Fruit fly (Drosophila melanogaster): Measurements from ENCODE around the gene ear.
A peak's percentile ranks its signal among the peaks of the same experiment; 100 is the strongest.

Gene ear

DNA sequence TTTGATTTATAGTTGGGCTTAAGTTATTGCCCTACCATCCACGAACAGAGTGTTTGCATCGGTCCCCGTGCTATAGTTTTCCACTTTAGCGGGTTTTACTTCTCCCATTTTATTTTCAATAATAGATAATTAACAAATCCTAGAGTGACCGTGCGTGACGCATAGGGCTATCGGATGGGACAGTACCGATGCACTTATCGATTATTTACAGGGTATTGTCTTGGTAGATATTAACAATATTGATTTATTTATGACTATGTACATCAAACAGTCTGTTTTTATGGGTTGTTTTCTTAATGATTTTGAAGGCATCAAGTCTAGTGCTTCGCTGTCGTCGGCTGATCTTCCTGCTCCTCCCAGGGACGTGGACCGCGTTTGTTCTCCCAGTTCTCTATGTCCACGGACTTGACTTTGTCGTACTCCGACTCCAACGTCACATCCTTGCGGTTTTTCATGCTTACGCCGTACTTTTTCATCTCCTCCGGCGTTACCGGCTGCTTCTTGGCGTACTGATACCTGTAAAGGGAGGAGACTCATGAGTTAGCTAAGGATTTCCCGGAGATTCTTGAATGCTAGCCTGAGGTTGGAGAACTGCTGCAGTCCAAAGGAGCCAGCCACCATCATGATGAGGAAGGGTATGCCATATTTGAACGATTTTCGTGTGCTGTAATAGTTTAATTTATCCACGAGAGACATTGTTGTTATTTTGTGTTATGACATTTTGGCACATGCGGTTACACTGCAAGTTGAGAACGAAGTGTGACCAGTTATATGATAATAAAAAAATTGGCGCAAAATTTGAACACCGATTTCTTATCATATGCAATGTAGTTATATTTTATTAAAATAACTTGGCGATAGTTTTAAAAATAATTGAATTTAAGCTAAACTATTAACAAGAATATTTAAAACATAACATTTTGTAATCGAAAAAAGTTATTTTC is 42.4 kb upstream of the ear start, which contains the start of the genes MRG15 and Tm1 (continued):
- TF ChIP-seq HmgZ (tag; optimal IDR thresholded peaks at IDR 0.05), result peak; percentile 40
- TF ChIP-seq sqz (GFP tag; optimal IDR thresholded peaks at IDR 0.05), result peak; percentile 89
- no peak for TF ChIP-seq H2.0 (GFP tag; IDR thresholded peaks at IDR 0.05)
- TF ChIP-seq CG17359 (tag; optimal IDR thresholded peaks at IDR 0.05), result no peak
- no peak for TF ChIP-seq CG10565 (GFP tag; optimal IDR thresholded peaks at IDR 0.05)
- TF ChIP-seq CG15073 (GFP tag; optimal IDR thresholded peaks at IDR 0.05), result no peak
- TF ChIP-seq Dad (GFP tag; optimal IDR thresholded peaks at IDR 0.05), result peak; percentile 16
- no peak for TF ChIP-seq MTF-1 (GFP tag; optimal IDR thresholded peaks at IDR 0.05; ENCODE audit: borderline replicate concordance)
- peak; percentile 45 for TF ChIP-seq exex (tag; optimal IDR thresholded peaks at IDR 0.05)
- no peak for TF ChIP-seq tll (GFP tag; optimal IDR thresholded peaks at IDR 0.05)
- TF ChIP-seq chn (GFP tag; optimal IDR thresholded peaks at IDR 0.05), result no peak
- TF ChIP-seq CG17361 (GFP tag; IDR thresholded peaks at IDR 0.05), result 0 out of 3 replicates have a peak, but pooled peaks have one; percentile 10
- TF ChIP-seq CG9797 (GFP tag; optimal IDR thresholded peaks at IDR 0.05), result peak; percentile 82
- no peak for TF ChIP-seq Hand (GFP tag; optimal IDR thresholded peaks at IDR 0.05)
- no peak for TF ChIP-seq CG10462 (GFP tag; optimal IDR thresholded peaks at IDR 0.05)
- peak; percentile 51 for TF ChIP-seq CG4617 (GFP tag; optimal IDR thresholded peaks at IDR 0.05; ENCODE audit: borderline replicate concordance)
- TF ChIP-seq CkIIα-i1 (GFP tag; IDR thresholded peaks at IDR 0.05), result no peak
- TF ChIP-seq hth (optimal IDR thresholded peaks at IDR 0.05), result no peak
- TF ChIP-seq ci (GFP tag; IDR thresholded peaks at IDR 0.05), result 0 out of 3 replicates have a peak, but pooled peaks have one; percentile 36
- no peak for TF ChIP-seq her (GFP tag; optimal IDR thresholded peaks at IDR 0.05)
- no peak for TF ChIP-seq btn (GFP tag; optimal IDR thresholded peaks at IDR 0.05)
- TF ChIP-seq Pdp1 (GFP tag; optimal IDR thresholded peaks at IDR 0.05), result peak in 1 of 2 experiments; percentile 95
- no peak for TF ChIP-seq CG11456 (GFP tag; IDR thresholded peaks at IDR 0.05)
- peak; percentile 58 for TF ChIP-seq tna (GFP tag; IDR thresholded peaks at IDR 0.05; ENCODE audit: partially characterized antibody)
- peak; percentile 37 for TF ChIP-seq Sry-δ (GFP tag; optimal IDR thresholded peaks at IDR 0.05)
- TF ChIP-seq CG1603 (tag; optimal IDR thresholded peaks at IDR 0.05), result peak; percentile 55
- TF ChIP-seq GATAe (GFP tag; conservative IDR thresholded peaks at IDR 0.05), result no peak
- no peak for TF ChIP-seq Ets65A (GFP tag)
- no peak for TF ChIP-seq sob (GFP tag; IDR thresholded peaks at IDR 0.05)
- TF ChIP-seq corto (GFP tag; optimal IDR thresholded peaks at IDR 0.05), result no peak
- no peak for TF ChIP-seq Max (GFP tag; optimal IDR thresholded peaks at IDR 0.05)
- no peak for TF ChIP-seq lov (optimal IDR thresholded peaks at IDR 0.05)
- no peak for TF ChIP-seq lov (GFP tag; IDR thresholded peaks at IDR 0.05)
- peak; percentile 32 for TF ChIP-seq lilli (GFP tag; optimal IDR thresholded peaks at IDR 0.05)
- TF ChIP-seq jumu (GFP tag; optimal IDR thresholded peaks at IDR 0.05), result peak; percentile 27
- TF ChIP-seq CG17829 (tag; optimal IDR thresholded peaks at IDR 0.05), result no peak
- peak; percentile 72; the same call in 2 of the 3 replicates for TF ChIP-seq Opbp (GFP tag; IDR thresholded peaks at IDR 0.05; ENCODE audit: partially characterized antibody)
- TF ChIP-seq CG5180 (GFP tag; optimal IDR thresholded peaks at IDR 0.05), result no peak
- TF ChIP-seq CG4360 (GFP tag; IDR thresholded peaks at IDR 0.05), result no peak
- no peak for TF ChIP-seq esg (GFP tag; conservative IDR thresholded peaks at IDR 0.05)
- peak; percentile 61 for TF ChIP-seq CG6791 (GFP tag; IDR thresholded peaks at IDR 0.05; ENCODE audit: partially characterized antibody)
- TF ChIP-seq grn (GFP tag; optimal IDR thresholded peaks at IDR 0.05), result no peak
- TF ChIP-seq CG2889 (GFP tag; IDR thresholded peaks at IDR 0.05), result no peak
- TF ChIP-seq ind (GFP tag; optimal IDR thresholded peaks at IDR 0.05), result no peak
- TF ChIP-seq Side (GFP tag; optimal IDR thresholded peaks at IDR 0.05), result no peak
- peak; percentile 74 for TF ChIP-seq gfzf (GFP tag; optimal IDR thresholded peaks at IDR 0.05)
- TF ChIP-seq crc (GFP tag; optimal IDR thresholded peaks at IDR 0.05), result no peak
- TF ChIP-seq otp (GFP tag; IDR thresholded peaks at IDR 0.05), result no peak
- no peak for TF ChIP-seq Hmx (GFP tag; optimal IDR thresholded peaks at IDR 0.05)
